Worm (Caenorhabditis elegans): Measurements from ENCODE around the gene ess-2.

DNA sequence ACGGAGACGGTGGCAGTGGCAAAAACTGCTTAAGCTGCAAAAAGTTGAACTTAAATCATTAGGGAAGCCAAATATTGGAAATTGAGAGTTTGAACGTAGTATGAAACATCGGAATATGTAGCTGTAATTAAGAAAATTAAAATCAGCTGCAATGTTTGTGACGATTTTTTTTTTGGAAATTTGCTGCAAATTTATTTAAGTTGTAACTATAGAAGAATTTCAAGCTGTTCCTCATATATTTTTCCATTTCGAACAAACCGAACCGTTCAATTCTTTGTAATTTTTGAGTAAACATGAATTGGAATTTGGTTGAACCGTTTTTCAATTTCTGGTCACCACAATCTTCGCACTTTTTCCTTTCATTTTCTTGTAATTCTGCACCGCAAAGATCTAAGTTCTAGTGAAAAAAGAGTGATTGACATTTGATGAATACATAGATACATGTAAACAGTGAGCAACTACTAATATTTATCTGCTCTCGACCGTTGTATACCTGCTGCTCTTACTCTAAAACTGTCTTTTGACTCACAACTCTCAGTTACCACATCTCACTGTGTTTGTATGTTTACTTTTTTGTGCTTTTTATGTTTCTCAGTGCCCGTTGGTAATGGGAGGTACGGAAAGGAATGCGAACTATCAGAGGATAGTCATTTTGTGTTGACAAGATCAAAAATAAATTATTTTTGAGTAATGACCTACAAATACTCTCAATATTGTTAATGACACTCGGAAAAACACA, 31.7 kb upstream of the ess-2 start:
- TF ChIP-seq D1046.2 (GFP tag; IDR thresholded peaks at IDR 0.05): no peak
- TF ChIP-seq pha-4 (GFP tag; IDR thresholded peaks at IDR 0.05): no peak
- TF ChIP-seq pha-4 (tag; optimal IDR thresholded peaks at IDR 0.05): peak; percentile 55
